Fruit fly (Drosophila melanogaster) whole organism: Measurements from ENCODE around the gene cold.

Source experiments
- CG8478 ChIP-seq: fragments of >200 bp; optimal IDR thresholded peaks from 2 replicates; lab custom pipeline; 2018; ENCODE audit warnings: inconsistent platforms
- pan ChIP-seq: fragments of >200 bp; optimal IDR thresholded peaks from 2 replicates; lab custom pipeline; 2017

DNA sequence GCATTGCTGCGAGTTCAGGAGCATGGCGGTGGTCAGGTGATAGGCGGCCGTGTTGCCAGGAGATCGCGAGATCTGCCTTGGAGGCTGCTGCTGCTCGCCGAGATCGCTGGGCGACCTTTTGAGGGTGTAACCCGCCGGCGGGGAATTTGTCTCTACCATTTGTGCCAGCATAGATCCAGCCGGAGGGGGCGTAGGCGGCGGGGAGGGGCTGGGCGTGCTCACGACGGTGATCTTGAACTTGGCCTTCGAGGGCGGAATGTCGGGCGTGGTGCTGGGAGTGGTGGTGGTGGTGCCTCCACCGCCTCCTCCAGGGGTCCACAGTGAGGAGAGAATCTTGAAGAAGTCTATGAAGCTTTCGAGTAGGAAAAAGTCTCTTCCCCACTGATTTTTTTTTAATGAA, 20.0 kb downstream of the cold start:
- TF ChIP-seq pan: no peak
- no peak for TF ChIP-seq CG8478 (lab: Kevin White, UChicago)
